Comparison of ENCODE assay signal across 2 worm cellular contexts in genomic region chrX:2231346-2231745, ce11.
A peak's percentile ranks its signal among the peaks of the same experiment; 100 is the strongest.
TF ChIP-seq lines count a peak whose summit lies in the region.

No protein-coding gene starts in this region.

TF ChIP-seq in whole organism, late embryonic, 69 proteins besides CTCF, POLR2A, EP300 and RAD21:
- TF ChIP-seq elt-2 (tag; optimal IDR thresholded peaks at IDR 0.05; lab: Kevin White, UChicago) (peak; percentile 44), sox-4 (tag; optimal IDR thresholded peaks at IDR 0.05; lab: Kevin White, UChicago) (no peak)
TF ChIP-seq in whole organism, late embryonic: peak in this region for 1.

TF ChIP-seq in whole organism, mixed stage, embryonic, 35 proteins besides CTCF, POLR2A, EP300 and RAD21:
- TF ChIP-seq lin-32 (GFP tag; optimal IDR thresholded peaks at IDR 0.05; lab: Kevin White, UChicago) (no peak), blmp-1 (tag; optimal IDR thresholded peaks at IDR 0.05; lab: Kevin White, UChicago) (no peak), unc-39 (tag; optimal IDR thresholded peaks at IDR 0.05; lab: Kevin White, UChicago) (no peak), mab-5 (tag; optimal IDR thresholded peaks at IDR 0.05; lab: Kevin White, UChicago) (no peak), elt-1 (tag; optimal IDR thresholded peaks at IDR 0.05; lab: Kevin White, UChicago; ENCODE audit: borderline replicate concordance, insufficient read depth) (peak; percentile 12), ceh-83 (GFP tag; optimal IDR thresholded peaks at IDR 0.05; lab: Kevin White, UChicago) (no peak), cnd-1 (tag; optimal IDR thresholded peaks at IDR 0.05; lab: Kevin White, UChicago) (no peak), zip-8 (tag; optimal IDR thresholded peaks at IDR 0.05; lab: Kevin White, UChicago) (peak; percentile 69), nhr-2 (tag; optimal IDR thresholded peaks at IDR 0.05; lab: Kevin White, UChicago) (peak; percentile 94)
